Worm (Caenorhabditis elegans) whole organism, mixed stage, embryonic: ENCODE measurements around the gene W10C6.2.

ENCODE experiments used
- M03D4.4 ChIP-seq: sonication (generic microtip); optimal IDR thresholded peaks from 2 replicates; lab custom pipeline; 2017; ENCODE audit warnings: mild to moderate bottlenecking, missing genetic modification characterization, missing compliant biosample characterization
- bed-3 ChIP-seq: fragments of 200-800 bp; sonication (Bioruptor generic); optimal IDR thresholded peaks from 3 replicates; lab custom pipeline; 2018; ENCODE audit warnings: mild to moderate bottlenecking, missing genetic modification characterization, moderate library complexity, missing compliant biosample characterization
- blmp-1 ChIP-seq: fragments of 150-350 bp; optimal IDR thresholded peaks from 2 replicates; lab custom pipeline; 2014; ENCODE audit warnings: missing biosample characterization, missing genetic modification characterization
- ceh-39 ChIP-seq: fragments of 150-350 bp; optimal IDR thresholded peaks from 2 replicates; lab custom pipeline; 2014; ENCODE audit warnings: missing biosample characterization, missing genetic modification characterization
- ceh-43 ChIP-seq: fragments of 200-800 bp; sonication (Bioruptor generic); optimal IDR thresholded peaks from 2 replicates; lab custom pipeline; 2018; ENCODE audit warnings: mild to moderate bottlenecking, missing genetic modification characterization, moderate library complexity, missing compliant biosample characterization
- ceh-83 ChIP-seq: fragments of 200-800 bp; sonication (Bioruptor generic); optimal IDR thresholded peaks from 2 replicates; lab custom pipeline; 2018; ENCODE audit warnings: mild to moderate bottlenecking, missing genetic modification characterization, missing compliant biosample characterization
- ces-1 ChIP-seq: fragments of 150-350 bp; optimal IDR thresholded peaks from 2 replicates; lab custom pipeline; 2014; ENCODE audit warnings: missing biosample characterization, missing genetic modification reagents, missing genetic modification characterization
- cnd-1 ChIP-seq: fragments of 200-800 bp; sonication (Bioruptor generic); optimal IDR thresholded peaks from 2 replicates; lab custom pipeline; 2018; ENCODE audit warnings: mild to moderate bottlenecking, missing genetic modification characterization, missing compliant biosample characterization
- drap-1 ChIP-seq: fragments of 200-800 bp; sonication (Bioruptor generic); optimal IDR thresholded peaks from 3 replicates; lab custom pipeline; 2018; ENCODE audit warnings: mild to moderate bottlenecking, missing genetic modification characterization, missing compliant biosample characterization
- elt-1 ChIP-seq: sonication (generic microtip); optimal IDR thresholded peaks from 2 replicates; lab custom pipeline; 2017; ENCODE audit warnings: missing genetic modification characterization, mild to moderate bottlenecking, missing compliant biosample characterization, antibody characterized with exemption, moderate library complexity, borderline replicate concordance; ENCODE audit not compliant: insufficient read depth
- elt-3 ChIP-seq: fragments of 150-350 bp; optimal IDR thresholded peaks from 2 replicates; lab custom pipeline; 2014; ENCODE audit warnings: missing biosample characterization, missing genetic modification characterization
- flh-1 ChIP-seq: fragments of 200-800 bp; sonication (Bioruptor generic); optimal IDR thresholded peaks from 2 replicates; lab custom pipeline; 2018; ENCODE audit warnings: mild to moderate bottlenecking, missing genetic modification characterization, moderate library complexity, missing compliant biosample characterization
- ham-2 ChIP-seq: fragments of 200-800 bp; sonication (Bioruptor generic); optimal IDR thresholded peaks from 2 replicates; lab custom pipeline; 2018; ENCODE audit warnings: mild to moderate bottlenecking, missing genetic modification characterization, missing compliant biosample characterization
- hlh-1 ChIP-seq: fragments of 150-350 bp; optimal IDR thresholded peaks from 2 replicates; lab custom pipeline; 2014; ENCODE audit warnings: missing biosample characterization, missing genetic modification reagents, missing genetic modification characterization
- lin-32 ChIP-seq: fragments of 200-800 bp; sonication (Bioruptor generic); optimal IDR thresholded peaks from 2 replicates; lab custom pipeline; 2018; ENCODE audit warnings: mild to moderate bottlenecking, missing genetic modification characterization, missing compliant biosample characterization
- lsy-2 ChIP-seq: fragments of 150-350 bp; optimal IDR thresholded peaks from 2 replicates; lab custom pipeline; 2014; ENCODE audit warnings: missing biosample characterization, missing genetic modification characterization
- mab-5 ChIP-seq: fragments of 150-350 bp; optimal IDR thresholded peaks from 2 replicates; lab custom pipeline; 2014; ENCODE audit warnings: missing biosample characterization, missing genetic modification characterization
- mep-1 ChIP-seq: fragments of 150-350 bp; optimal IDR thresholded peaks from 2 replicates; lab custom pipeline; 2017; ENCODE audit warnings: missing biosample characterization, missing genetic modification reagents, missing genetic modification characterization, inconsistent platforms
- mls-2 ChIP-seq: sonication (generic microtip); optimal IDR thresholded peaks from 2 replicates; lab custom pipeline; 2016; ENCODE audit warnings: mild to moderate bottlenecking, missing genetic modification characterization, moderate library complexity, missing compliant biosample characterization
- nhr-2 ChIP-seq: fragments of 150-350 bp; optimal IDR thresholded peaks from 2 replicates; lab custom pipeline; 2014; ENCODE audit warnings: missing biosample characterization, missing genetic modification characterization
- nhr-237 ChIP-seq: fragments of 150-350 bp; optimal IDR thresholded peaks from 2 replicates; lab custom pipeline; 2014; ENCODE audit warnings: missing biosample characterization, missing genetic modification characterization
- nhr-28 ChIP-seq: fragments of 150-350 bp; optimal IDR thresholded peaks from 2 replicates; lab custom pipeline; 2014; ENCODE audit warnings: missing biosample characterization, missing genetic modification characterization
- nhr-76 ChIP-seq: sonication (generic microtip); optimal IDR thresholded peaks from 2 replicates; lab custom pipeline; 2017; ENCODE audit warnings: missing biosample characterization, missing genetic modification characterization
- pha-4 ChIP-seq: fragments of 150-350 bp; optimal IDR thresholded peaks from 2 replicates; lab custom pipeline; 2018; ENCODE audit warnings: missing biosample characterization, missing genetic modification reagents, missing genetic modification characterization
- sem-2 ChIP-seq: fragments of 200-800 bp; sonication (Bioruptor generic); optimal IDR thresholded peaks from 2 replicates; lab custom pipeline; 2018; ENCODE audit warnings: mild to moderate bottlenecking, missing genetic modification characterization, missing compliant biosample characterization
- snpc-4 ChIP-seq: fragments of 150-350 bp; optimal IDR thresholded peaks from 2 replicates; lab custom pipeline; 2014; ENCODE audit warnings: missing biosample characterization, missing genetic modification characterization
- sptf-1 ChIP-seq: sonication (generic microtip); optimal IDR thresholded peaks from 2 replicates; lab custom pipeline; 2017; ENCODE audit warnings: mild to moderate bottlenecking, missing genetic modification characterization, moderate library complexity, missing compliant biosample characterization
- tbx-8 ChIP-seq: fragments of 200-800 bp; sonication (Bioruptor generic); optimal IDR thresholded peaks from 2 replicates; lab custom pipeline; 2018; ENCODE audit warnings: mild to moderate bottlenecking, missing genetic modification characterization, moderate library complexity, missing compliant biosample characterization
- unc-120 ChIP-seq: sonication (generic microtip); optimal IDR thresholded peaks from 2 replicates; lab custom pipeline; 2017; ENCODE audit warnings: missing genetic modification characterization, missing compliant biosample characterization; ENCODE audit not compliant: poor library complexity, severe bottlenecking
- unc-39 ChIP-seq: fragments of 150-350 bp; optimal IDR thresholded peaks from 2 replicates; lab custom pipeline; 2014; ENCODE audit warnings: missing biosample characterization, missing genetic modification characterization
- unc-62 ChIP-seq: fragments of 150-350 bp; optimal IDR thresholded peaks from 2 replicates; lab custom pipeline; 2014; ENCODE audit warnings: missing biosample characterization, missing genetic modification reagents, missing genetic modification characterization
- zip-8 ChIP-seq: fragments of 150-350 bp; optimal IDR thresholded peaks from 2 replicates; lab custom pipeline; 2014; ENCODE audit warnings: missing biosample characterization, missing genetic modification characterization
- ztf-11 ChIP-seq: fragments of 150-350 bp; optimal IDR thresholded peaks from 2 replicates; lab custom pipeline; 2014; ENCODE audit warnings: missing biosample characterization, missing genetic modification characterization

W10C6.2 gene

DNA sequence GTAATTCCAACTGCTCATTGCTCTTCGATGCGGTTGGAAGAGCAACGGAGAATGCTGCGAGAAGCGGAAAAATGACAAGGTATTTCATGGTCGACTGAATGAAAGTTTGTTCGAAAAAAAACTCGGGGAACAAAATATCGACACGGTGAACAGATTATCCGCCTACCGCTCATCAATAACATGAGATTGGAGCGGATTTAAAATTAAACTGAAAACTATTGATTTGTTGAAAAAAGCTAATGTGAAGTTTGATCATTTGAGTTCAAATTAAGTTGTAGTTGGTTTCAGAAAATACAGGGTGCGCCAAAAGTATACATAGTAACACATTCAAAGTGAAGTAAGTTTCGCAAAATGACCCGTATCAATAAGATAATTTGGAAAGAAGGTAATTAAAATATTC, 18.4 kb upstream of the W10C6.2 start, which contains the start of gene F40F8.4:
Gene F40F8.4 (minus strand): TSS at position 101 of the 400 bp plus-strand sequence.
- TF ChIP-seq mab-5 (tag; lab: Kevin White, UChicago) (no peak), M03D4.4 (no peak), tbx-8 (GFP tag; lab: Kevin White, UChicago) (no peak), snpc-4 (no peak), zip-8 (tag; lab: Kevin White, UChicago) (no peak), ceh-39 (tag; lab: Kevin White, UChicago) (no peak), unc-62 (GFP tag; lab: Kevin White, UChicago) (no peak), pha-4 (tag; lab: Kevin White, UChicago) (no peak), sem-2 (GFP tag; lab: Kevin White, UChicago) (no peak), blmp-1 (tag; lab: Kevin White, UChicago) (no peak), nhr-237 (tag; lab: Kevin White, UChicago) (no peak)

DNA sequence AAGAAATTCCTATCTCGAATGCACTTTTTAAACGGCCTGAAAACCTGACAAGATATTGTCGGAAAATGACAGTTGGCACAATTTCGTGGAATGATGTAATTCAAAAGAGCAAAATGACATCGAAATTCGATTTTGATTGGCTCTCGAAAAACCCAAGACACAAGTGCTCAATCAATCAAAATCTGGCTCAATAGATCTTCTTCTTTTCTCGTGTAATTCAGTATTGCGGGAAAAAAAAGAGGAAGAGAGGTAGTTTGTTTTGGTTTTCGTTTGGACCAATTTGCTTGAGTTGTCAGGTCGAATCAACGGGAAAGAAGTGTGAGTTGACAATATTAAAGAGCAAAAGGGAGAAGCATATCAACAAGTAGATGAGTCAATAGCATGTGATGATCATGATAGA, 14.1 kb upstream of the W10C6.2 start:
- TF ChIP-seq bed-3 (GFP tag; lab: Kevin White, UChicago) = no peak
- TF ChIP-seq unc-120 (tag; lab: Kevin White, UChicago) = no peak
- TF ChIP-seq lsy-2 = no peak
- no peak for TF ChIP-seq blmp-1 (tag; lab: Kevin White, UChicago)
- TF ChIP-seq unc-62 (GFP tag; lab: Kevin White, UChicago) = peak; percentile 78
- no peak for TF ChIP-seq nhr-237 (tag; lab: Kevin White, UChicago)
- TF ChIP-seq elt-1 = no peak
- no peak for TF ChIP-seq M03D4.4
- TF ChIP-seq drap-1 (GFP tag; lab: Kevin White, UChicago) = no peak

DNA sequence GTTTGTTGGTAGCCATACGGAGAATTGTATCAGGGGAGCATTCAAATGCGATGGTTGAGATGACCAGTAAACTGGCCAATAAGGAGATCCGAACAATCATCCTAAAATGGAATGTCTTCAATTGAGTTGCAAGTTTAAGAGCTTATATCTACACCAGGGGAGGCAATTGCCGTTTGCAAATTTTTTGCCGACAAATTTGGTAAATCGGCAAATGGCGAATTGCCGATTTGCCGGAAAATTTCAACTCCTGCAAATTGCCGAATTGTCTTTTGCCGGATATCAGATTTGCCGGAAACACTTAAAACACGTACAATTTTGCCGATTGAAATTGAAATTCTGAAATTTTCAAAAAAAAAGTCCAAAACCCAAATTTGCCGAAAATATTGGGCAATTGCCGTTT, 13.1 kb upstream of the W10C6.2 start, which contains the start of gene F40F8.5:
Gene F40F8.5 (minus strand): TSS at position 101 of the 400 bp plus-strand sequence.
- TF ChIP-seq sem-2 (GFP tag; lab: Kevin White, UChicago) (no peak), flh-1 (no peak), unc-62 (GFP tag; lab: Kevin White, UChicago) (no peak), ceh-39 (tag; lab: Kevin White, UChicago) (no peak), mep-1 (tag; lab: Kevin White, UChicago) (no peak), ham-2 (no peak), bed-3 (GFP tag; lab: Kevin White, UChicago) (no peak), unc-120 (tag; lab: Kevin White, UChicago) (no peak)

DNA sequence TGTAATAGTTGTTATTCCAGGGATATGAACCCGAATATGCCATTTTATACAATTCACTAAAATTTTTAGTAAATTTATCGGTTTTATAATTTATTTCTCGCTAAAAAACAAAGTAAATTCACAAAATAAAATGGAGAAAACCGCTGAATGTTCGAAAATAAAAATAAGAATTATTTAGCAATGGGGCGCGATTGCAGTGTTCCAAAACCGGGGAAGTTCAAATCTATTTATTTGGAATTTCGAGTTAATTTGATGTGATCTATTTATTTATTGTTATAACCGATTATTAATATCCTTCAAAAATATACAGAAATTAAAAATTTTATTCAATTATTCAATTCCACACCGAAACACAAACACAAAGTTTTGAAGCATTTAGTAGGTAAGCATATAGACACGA, 10.8 kb upstream of the W10C6.2 start, which contains the start of gene F40F8.11:
Gene F40F8.11 (minus strand): TSS at position 49 of the 400 bp plus-strand sequence.
- peak; percentile 59 for TF ChIP-seq lsy-2
- no peak for TF ChIP-seq hlh-1 (tag; lab: Kevin White, UChicago)
- TF ChIP-seq sem-2 (GFP tag; lab: Kevin White, UChicago) = no peak
- TF ChIP-seq mls-2 (tag; lab: Kevin White, UChicago) = no peak
- no peak for TF ChIP-seq M03D4.4
- no peak for TF ChIP-seq nhr-2
- no peak for TF ChIP-seq unc-39
- TF ChIP-seq elt-1 = no peak
- TF ChIP-seq ceh-43 = no peak
- no peak for TF ChIP-seq drap-1 (GFP tag; lab: Kevin White, UChicago)
- peak; percentile 3 for TF ChIP-seq nhr-237 (tag; lab: Kevin White, UChicago)
- peak; percentile 6 for TF ChIP-seq ces-1 (GFP tag; lab: Kevin White, UChicago)
- TF ChIP-seq ceh-39 (tag; lab: Kevin White, UChicago) = peak; percentile 4
- no peak for TF ChIP-seq pha-4 (tag; lab: Kevin White, UChicago)
- TF ChIP-seq bed-3 (GFP tag; lab: Kevin White, UChicago) = no peak
- TF ChIP-seq sptf-1 (tag; lab: Kevin White, UChicago) = no peak
- no peak for TF ChIP-seq nhr-28 (tag; lab: Kevin White, UChicago)
- TF ChIP-seq ztf-11 (tag; lab: Kevin White, UChicago) = no peak
- no peak for TF ChIP-seq lin-32 (GFP tag; lab: Kevin White, UChicago)
- TF ChIP-seq unc-120 (tag; lab: Kevin White, UChicago) = peak; percentile 27
- no peak for TF ChIP-seq ceh-83 (GFP tag; lab: Kevin White, UChicago)
- TF ChIP-seq zip-8 (tag; lab: Kevin White, UChicago) = no peak
- no peak for TF ChIP-seq mab-5 (tag; lab: Kevin White, UChicago)
- no peak for TF ChIP-seq cnd-1 (tag; lab: Kevin White, UChicago)
- no peak for TF ChIP-seq snpc-4
- no peak for TF ChIP-seq flh-1
- no peak for TF ChIP-seq mep-1 (tag; lab: Kevin White, UChicago)
- TF ChIP-seq elt-3 (tag; lab: Kevin White, UChicago) = no peak
- no peak for TF ChIP-seq ham-2
- peak; percentile 4 for TF ChIP-seq blmp-1 (tag; lab: Kevin White, UChicago)
- TF ChIP-seq nhr-76 = no peak
